Fruit fly (Drosophila melanogaster) whole organism, embryonic: ENCODE measurements around the gene Kif3C.

Source experiments
- Awh ChIP-seq: fragments of 200-800 bp; sonication (Bioruptor generic); IDR thresholded peaks from 2 replicates; pipeline ENCODE4, ENCODE4 v1.3.6; 2022; ENCODE audit warnings: missing biosample characterization, missing genetic modification characterization
- B-H2 ChIP-seq: fragments of 200-800 bp; sonication (Bioruptor generic); optimal IDR thresholded peaks from 2 replicates; lab custom pipeline; 2018; ENCODE audit warnings: missing biosample characterization, mild to moderate bottlenecking, missing genetic modification characterization
- CG1024 ChIP-seq: fragments of 200-800 bp; sonication (Bioruptor generic); IDR thresholded peaks from 2 replicates; pipeline ENCODE4 v1.3.6; 2022; ENCODE audit warnings: missing biosample characterization, missing genetic modification characterization
- CG10431 ChIP-seq: fragments of 200-800 bp; sonication (Bioruptor generic); optimal IDR thresholded peaks from 3 replicates; lab custom pipeline; 2018; ENCODE audit warnings: missing biosample characterization, mild to moderate bottlenecking, missing genetic modification characterization
- CG10462 ChIP-seq: fragments of 200-800 bp; sonication (Bioruptor generic); optimal IDR thresholded peaks from 2 replicates; lab custom pipeline; 2016; ENCODE audit warnings: missing biosample characterization, missing genetic modification characterization
- CG14965 ChIP-seq: fragments of 200-800 bp; sonication (Bioruptor generic); optimal IDR thresholded peaks from 2 replicates; lab custom pipeline; 2016; ENCODE audit warnings: missing biosample characterization, missing genetic modification characterization, borderline replicate concordance
- CG15011 ChIP-seq: fragments of 200-800 bp; sonication (Bioruptor generic); optimal IDR thresholded peaks from 3 replicates; lab custom pipeline; 2018; ENCODE audit warnings: missing biosample characterization, mild to moderate bottlenecking, missing genetic modification characterization
- CG15514 ChIP-seq: fragments of 200-800 bp; sonication (Bioruptor generic); optimal IDR thresholded peaks from 3 replicates; lab custom pipeline; 2017; ENCODE audit warnings: missing biosample characterization, missing genetic modification characterization, mild to moderate bottlenecking, moderate library complexity, missing genetic modification reagents
- CG1603 ChIP-seq: fragments of 200-800 bp; sonication (Bioruptor generic); optimal IDR thresholded peaks from 2 replicates; lab custom pipeline; 2019; ENCODE audit warnings: missing biosample characterization, mild to moderate bottlenecking, missing genetic modification characterization, moderate library complexity
- CG16779 ChIP-seq: fragments of 200-800 bp; sonication (Bioruptor generic); IDR thresholded peaks from 2 replicates; pipeline ENCODE4 v1.3.6; 2022; ENCODE audit warnings: missing biosample characterization, missing genetic modification characterization
- CG17186 ChIP-seq: fragments of 200-800 bp; sonication (Bioruptor generic); optimal IDR thresholded peaks from 3 replicates; lab custom pipeline; 2017; ENCODE audit warnings: missing biosample characterization, missing genetic modification reagents, missing genetic modification characterization
- CG17612 ChIP-seq: fragments of 200-800 bp; sonication (Bioruptor generic); IDR thresholded peaks from 2 replicates; pipeline ENCODE4 v1.3.6; 2022; ENCODE audit warnings: missing biosample characterization, missing genetic modification characterization
- CG18011 ChIP-seq: fragments of 200-800 bp; sonication (Bioruptor generic); optimal IDR thresholded peaks from 2 replicates; lab custom pipeline; 2017; ENCODE audit warnings: missing biosample characterization, missing genetic modification characterization, mild to moderate bottlenecking, moderate library complexity, missing genotype
- CG18262 ChIP-seq: fragments of 200-800 bp; optimal IDR thresholded peaks from 3 replicates; lab custom pipeline; 2019; ENCODE audit warnings: missing biosample characterization, mild to moderate bottlenecking, missing genetic modification characterization, moderate library complexity
- CG2116 ChIP-seq: fragments of 200-800 bp; sonication (Bioruptor generic); optimal IDR thresholded peaks from 3 replicates; lab custom pipeline; 2018; ENCODE audit warnings: missing biosample characterization, mild to moderate bottlenecking, missing genetic modification characterization
- CG30403 ChIP-seq: fragments of 200-800 bp; sonication (Bioruptor generic); optimal IDR thresholded peaks from 3 replicates; lab custom pipeline; 2016; ENCODE audit warnings: missing biosample characterization, missing genetic modification characterization
- CG32767 ChIP-seq: fragments of 200-800 bp; sonication (Bioruptor generic); IDR thresholded peaks from 2 replicates; pipeline ENCODE4 v1.3.6; 2022; ENCODE audit warnings: missing biosample characterization, missing genetic modification characterization
- CG4424 ChIP-seq: fragments of 200-800 bp; sonication (Bioruptor generic); optimal IDR thresholded peaks from 3 replicates; lab custom pipeline; 2016; ENCODE audit warnings: missing biosample characterization, missing genetic modification characterization
- CG7357 ChIP-seq: fragments of 200-800 bp; sonication (Bioruptor generic); IDR thresholded peaks from 3 replicates; pipeline ENCODE4 v1.3.6; 2022; ENCODE audit warnings: missing biosample characterization, missing genetic modification characterization
- CG7372 ChIP-seq: fragments of 200-800 bp; sonication (Bioruptor generic); IDR thresholded peaks from 2 replicates; pipeline ENCODE4 v1.3.6; 2022; ENCODE audit warnings: missing biosample characterization, missing genetic modification characterization
- CG8924 ChIP-seq: fragments of 200-800 bp; optimal IDR thresholded peaks from 3 replicates; lab custom pipeline; 2019; ENCODE audit warnings: missing biosample characterization, mild to moderate bottlenecking, missing genetic modification characterization, moderate library complexity
- CG9817 ChIP-seq: fragments of 200-800 bp; sonication (Bioruptor generic); optimal IDR thresholded peaks from 2 replicates; lab custom pipeline; 2018; ENCODE audit warnings: missing biosample characterization, mild to moderate bottlenecking, missing genetic modification characterization, moderate library complexity
- Dad ChIP-seq: fragments of 200-800 bp; sonication (Bioruptor generic); optimal IDR thresholded peaks from 3 replicates; lab custom pipeline; 2016; ENCODE audit warnings: missing biosample characterization, missing genetic modification characterization
- Dp ChIP-seq: fragments of 200-800 bp; sonication (Bioruptor generic); optimal IDR thresholded peaks from 2 replicates; lab custom pipeline; 2018; ENCODE audit warnings: missing biosample characterization, mild to moderate bottlenecking, missing genetic modification characterization, moderate library complexity
- E2f2 ChIP-seq: fragments of 200-800 bp; sonication (Bioruptor generic); IDR thresholded peaks from 2 replicates; pipeline ENCODE4 v1.3.6; 2022; ENCODE audit warnings: missing biosample characterization, missing genetic modification characterization
- GATAe ChIP-seq: fragments of 200-800 bp; sonication (Bioruptor generic); conservative IDR thresholded peaks from 2 replicates; pipeline ENCODE4 v1.3.6; 2022; ENCODE audit warnings: missing biosample characterization, missing genetic modification characterization
- H2.0 ChIP-seq: fragments of 200-800 bp; sonication (Bioruptor generic); IDR thresholded peaks from 2 replicates; pipeline ENCODE4 v1.3.6; 2022; ENCODE audit warnings: missing biosample characterization, missing genetic modification characterization
- MESR4 ChIP-seq: fragments of 200-800 bp; sonication (Bioruptor generic); optimal IDR thresholded peaks from 2 replicates; lab custom pipeline; 2018; ENCODE audit warnings: missing biosample characterization, mild to moderate bottlenecking, missing genetic modification characterization, moderate library complexity
- PHDP ChIP-seq: fragments of 200-800 bp; sonication (Bioruptor generic); optimal IDR thresholded peaks from 3 replicates; lab custom pipeline; 2018; ENCODE audit warnings: missing biosample characterization, mild to moderate bottlenecking, missing genetic modification characterization, moderate library complexity
- Rfx ChIP-seq: fragments of 200-800 bp; sonication (Bioruptor generic); IDR thresholded peaks from 2 replicates; pipeline ENCODE4 v1.3.6; 2022; ENCODE audit warnings: missing biosample characterization, missing genetic modification characterization
- Side ChIP-seq: fragments of 200-800 bp; sonication (Bioruptor generic); optimal IDR thresholded peaks from 2 replicates; lab custom pipeline; 2016; ENCODE audit warnings: missing biosample characterization, missing genetic modification characterization
- bcd ChIP-seq: fragments of 200-800 bp; sonication (Bioruptor generic); optimal IDR thresholded peaks from 2 replicates; lab custom pipeline; 2017; ENCODE audit warnings: missing biosample characterization, mild to moderate bottlenecking, missing genetic modification characterization
- caup ChIP-seq: fragments of 200-800 bp; sonication (Bioruptor generic); optimal IDR thresholded peaks from 3 replicates; lab custom pipeline; 2017; ENCODE audit warnings: missing biosample characterization, mild to moderate bottlenecking, missing genetic modification characterization, moderate library complexity; ENCODE audit not compliant: severe bottlenecking
- croc ChIP-seq: fragments of 200-800 bp; sonication (Bioruptor generic); conservative IDR thresholded peaks from 3 replicates; pipeline ENCODE4 v1.3.6; 2022; ENCODE audit warnings: missing biosample characterization, missing genetic modification characterization
- emc ChIP-seq: fragments of 200-800 bp; sonication (Bioruptor generic); optimal IDR thresholded peaks from 2 replicates; lab custom pipeline; 2016; ENCODE audit warnings: missing biosample characterization, missing genetic modification characterization
- ems ChIP-seq: fragments of 200-800 bp; sonication (Bioruptor generic); optimal IDR thresholded peaks from 3 replicates; lab custom pipeline; 2016; ENCODE audit warnings: missing biosample characterization, missing genetic modification characterization
- fd3F ChIP-seq: fragments of 200-800 bp; sonication (Bioruptor generic); optimal IDR thresholded peaks from 2 replicates; lab custom pipeline; 2018; ENCODE audit warnings: missing biosample characterization, mild to moderate bottlenecking, missing genetic modification characterization, moderate library complexity
- gcm ChIP-seq: fragments of 200-800 bp; sonication (Bioruptor generic); optimal IDR thresholded peaks from 2 replicates; lab custom pipeline; 2019; ENCODE audit warnings: missing biosample characterization, mild to moderate bottlenecking, missing genetic modification characterization, moderate library complexity
- ken ChIP-seq: fragments of 200-800 bp; sonication (Bioruptor generic); IDR thresholded peaks from 3 replicates; pipeline ENCODE4 v1.3.6; 2022; ENCODE audit warnings: missing biosample characterization, missing genetic modification characterization
- lab ChIP-seq: fragments of 200-800 bp; sonication (Bioruptor generic); optimal IDR thresholded peaks from 3 replicates; lab custom pipeline; 2017; ENCODE audit warnings: missing biosample characterization, missing genetic modification characterization, mild to moderate bottlenecking, moderate library complexity, missing genetic modification reagents
- nerfin-1 ChIP-seq: fragments of 200-800 bp; sonication (Bioruptor generic); optimal IDR thresholded peaks from 3 replicates; lab custom pipeline; 2019; ENCODE audit warnings: missing biosample characterization, mild to moderate bottlenecking, missing genetic modification characterization, moderate library complexity
- pfk ChIP-seq: fragments of 200-800 bp; sonication (Bioruptor generic); optimal IDR thresholded peaks from 2 replicates; lab custom pipeline; 2018; ENCODE audit warnings: missing biosample characterization, mild to moderate bottlenecking, missing genetic modification characterization, moderate library complexity
- prd ChIP-seq, 3 experiments: fragments of >200 bp in 2 of 3; fragments of 200-800 bp in 1 of 3; sonication (Bioruptor generic) in 1 of 3; optimal IDR thresholded peaks in 2 of 3; IDR thresholded peaks in 1 of 3; 2 replicates in 2 of 3; 3 replicates in 1 of 3; pipeline versions ENCODE4 v1.3.6 to Lab custom; 2017 to 2022; ENCODE audit warnings: missing biosample characterization in 1 of 3, missing genetic modification characterization in 1 of 3
- zen2 ChIP-seq: fragments of 200-800 bp; sonication (Bioruptor generic); IDR thresholded peaks from 3 replicates; pipeline ENCODE4 v1.3.6; 2022; ENCODE audit warnings: missing biosample characterization, missing genetic modification characterization; ENCODE audit not compliant: partially characterized antibody

Kif3C gene

dm6 chr4:1122658-1123606 is 24.3 kb upstream of the Kif3C start, which contains the start of gene Cals (continued):
- TF ChIP-seq bcd (GFP tag; lab: Kevin White, UChicago) (no peak), CG1603 (tag; lab: Kevin White, UChicago) (peak; percentile 49), fd3F (GFP tag; lab: Kevin White, UChicago) (no peak), CG32767 (GFP tag; lab: Robert Waterston, UW) (peak; percentile 93; the same call in 1 of the 2 replicates), CG1024 (peak; percentile 84; the same call in 1 of the 2 replicates), CG10431 (GFP tag; lab: Kevin White, UChicago) (no peak), CG10462 (GFP tag; lab: Kevin White, UChicago) (no peak), CG18262 (tag; lab: Kevin White, UChicago) (no peak), pfk (GFP tag; lab: Kevin White, UChicago) (peak; percentile 3), Side (GFP tag; lab: Kevin White, UChicago) (no peak), CG7372 (GFP tag; lab: Robert Waterston, UW) (no peak), PHDP (tag; lab: Kevin White, UChicago) (peak; percentile 4), MESR4 (peak; percentile 94)
- TF ChIP-seq, all 482 proteins: peak for 20

dm6 chr4:1123769-1124493 is 23.3 kb upstream of the Kif3C start, which contains the start of gene Arf4:
Gene Arf4 (plus strand): TSS chr4:1124167.
- TF ChIP-seq prd (optimal IDR thresholded peaks at IDR 0.05; lab: Kevin White, UChicago) (no peak), prd (GFP tag; IDR thresholded peaks at IDR 0.05; lab: Robert Waterston, UW) (no peak), MESR4 (peak; percentile 86), B-H2 (GFP tag; lab: Kevin White, UChicago) (no peak), ems (no peak), CG2116 (GFP tag; lab: Kevin White, UChicago) (no peak), CG1603 (tag; lab: Kevin White, UChicago) (peak; percentile 82), CG17186 (GFP tag; lab: Kevin White, UChicago) (no peak), Rfx (GFP tag; lab: Robert Waterston, UW) (no peak), emc (no peak), gcm (GFP tag; lab: Kevin White, UChicago) (no peak), CG30403 (GFP tag; lab: Kevin White, UChicago) (no peak), CG18011 (GFP tag; lab: Kevin White, UChicago) (no peak), CG4424 (GFP tag; lab: Kevin White, UChicago) (no peak), lab (GFP tag; lab: Kevin White, UChicago) (no peak), CG15514 (no peak), croc (GFP tag; lab: Robert Waterston, UW) (no peak), CG9817 (no peak), nerfin-1 (no peak), pfk (GFP tag; lab: Kevin White, UChicago) (peak; percentile 71), Dad (GFP tag; lab: Kevin White, UChicago) (no peak), Dp (GFP tag; lab: Kevin White, UChicago) (no peak), CG14965 (GFP tag; lab: Kevin White, UChicago) (no peak), CG7357 (GFP tag; lab: Robert Waterston, UW) (peak; percentile 91), CG17612 (GFP tag; lab: Robert Waterston, UW) (no peak), GATAe (GFP tag; lab: Robert Waterston, UW) (no peak), CG16779 (no peak), CG8924 (no peak), caup (GFP tag; lab: Kevin White, UChicago) (no peak), CG15011 (GFP tag; lab: Kevin White, UChicago) (no peak), ken (GFP tag; lab: Robert Waterston, UW) (no peak), E2f2 (GFP tag; lab: Robert Waterston, UW) (no peak), zen2 (GFP tag; lab: Robert Waterston, UW) (no peak), H2.0 (GFP tag; lab: Robert Waterston, UW) (no peak), Awh (GFP tag; lab: Robert Waterston, UW) (no peak)
